Fruit fly (Drosophila melanogaster): ENCODE results near the gene CG7083.

DNA sequence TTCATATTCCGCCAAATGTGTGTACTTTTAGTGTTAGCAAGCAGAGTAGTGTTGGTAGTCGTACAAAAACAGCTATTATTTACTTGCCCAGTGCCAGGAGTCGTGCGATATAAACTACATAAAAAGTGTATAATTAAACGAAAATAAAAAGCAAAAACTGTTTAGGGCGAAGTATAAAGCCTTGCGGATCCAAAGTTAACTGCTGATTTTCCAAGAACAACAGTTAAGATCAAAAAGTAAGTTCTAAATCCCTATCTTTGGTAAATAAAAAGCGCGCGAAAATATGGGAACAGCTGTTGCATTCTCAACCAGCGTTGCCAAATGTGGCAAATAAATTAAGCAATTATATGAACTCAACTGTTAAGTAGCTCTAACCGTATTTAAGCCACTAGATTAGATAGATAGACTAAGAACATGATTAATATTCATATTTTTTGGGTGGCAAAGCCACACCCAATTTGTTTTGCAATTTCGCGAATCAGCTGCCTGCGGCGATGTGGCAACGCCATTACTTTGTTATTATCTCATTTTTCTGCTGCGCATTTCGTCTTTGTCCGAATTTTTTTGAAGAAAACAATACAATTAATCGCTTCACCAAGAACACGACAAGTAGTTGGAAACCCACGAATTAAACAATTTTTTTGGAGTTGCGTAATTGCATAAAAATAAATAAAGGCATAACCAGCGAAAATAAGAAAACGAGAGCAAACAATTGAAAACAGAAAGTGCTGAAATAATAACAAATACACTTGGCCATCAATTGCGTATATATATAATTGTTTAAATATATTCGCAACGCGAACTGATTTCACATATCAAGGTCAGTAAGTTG is at the start of gene CG7083, which contains the start of gene Prim1:
- TF ChIP-seq Mnt (GFP tag; optimal IDR thresholded peaks at IDR 0.05), result peak; percentile 67
- peak; percentile 60 for TF ChIP-seq pad (GFP tag; optimal IDR thresholded peaks at IDR 0.05)
- TF ChIP-seq CG12768 (GFP tag; optimal IDR thresholded peaks at IDR 0.05), result peak; percentile 79
- TF ChIP-seq CG33017 (tag; optimal IDR thresholded peaks at IDR 0.05), result peak; percentile 38
- TF ChIP-seq Hr96 (GFP tag; optimal IDR thresholded peaks at IDR 0.05), result peak; percentile 74
- TF ChIP-seq cic (GFP tag; optimal IDR thresholded peaks at IDR 0.05), result peak; percentile 30
- peak; percentile 59 for TF ChIP-seq kay (GFP tag; ENCODE audit: borderline replicate concordance)
- TF ChIP-seq bab1 (GFP tag; optimal IDR thresholded peaks at IDR 0.05), result peak; percentile 69
- peak; percentile 86 for TF ChIP-seq CG5204 (GFP tag; optimal IDR thresholded peaks at IDR 0.05)
- peak; percentile 85 for TF ChIP-seq CG1620 (GFP tag; optimal IDR thresholded peaks at IDR 0.05)
- TF ChIP-seq Crg-1 (GFP tag; optimal IDR thresholded peaks at IDR 0.05), result peak; percentile 78
- TF ChIP-seq cnc (optimal IDR thresholded peaks at IDR 0.05), result no peak

Data from whole organism, adult.